Worm (Caenorhabditis elegans) whole organism, L1 larva: ENCODE results near the gene Y62H9A.9.

ENCODE experiments used
- C04F5.9 ChIP-seq: sonication (generic microtip); optimal IDR thresholded peaks from 2 replicates; lab custom pipeline; 2016; ENCODE audit warnings: missing genetic modification characterization, missing compliant biosample characterization
- F16B12.6 ChIP-seq: fragments of 150-350 bp; optimal IDR thresholded peaks from 2 replicates; lab custom pipeline; 2014; ENCODE audit warnings: missing biosample characterization, missing genetic modification characterization
- ama-1 ChIP-seq: fragments of 150-350 bp; optimal IDR thresholded peaks from 2 replicates; lab custom pipeline; 2014
- blmp-1 ChIP-seq: fragments of 150-350 bp; optimal IDR thresholded peaks from 2 replicates; lab custom pipeline; 2014; ENCODE audit warnings: missing biosample characterization, missing genetic modification characterization
- ceh-8 ChIP-seq: fragments of 200-800 bp; sonication (Bioruptor generic); optimal IDR thresholded peaks from 2 replicates; lab custom pipeline; 2018; ENCODE audit warnings: mild to moderate bottlenecking, missing genetic modification characterization, moderate library complexity, missing compliant biosample characterization
- ceh-82 ChIP-seq, 3 experiments: fragments of 150-350 bp in 1 of 3; sonication (generic microtip) in 2 of 3; optimal IDR thresholded peaks; 2 replicates each; lab custom pipeline; 2014 to 2017; ENCODE audit warnings: missing biosample characterization in 3 of 3, missing genetic modification characterization in 3 of 3
- ceh-88 ChIP-seq: fragments of 200-800 bp; sonication (Bioruptor generic); IDR thresholded peaks from 2 replicates; pipeline ENCODE4 v1.3.6; 2022; ENCODE audit warnings: missing genetic modification characterization, missing compliant biosample characterization
- ceh-90 ChIP-seq: sonication (generic microtip); optimal IDR thresholded peaks from 2 replicates; lab custom pipeline; 2016; ENCODE audit warnings: missing genetic modification characterization, missing compliant biosample characterization
- dsc-1 ChIP-seq: sonication (generic microtip); optimal IDR thresholded peaks from 2 replicates; lab custom pipeline; 2016; ENCODE audit warnings: mild to moderate bottlenecking, missing genetic modification characterization, missing compliant biosample characterization
- efl-1 ChIP-seq, 4 experiments: fragments of 150-350 bp; optimal IDR thresholded peaks in 3 of 4; peaks in 1 of 4; 1 replicate in 1 of 4; 2 replicates in 3 of 4; lab custom pipeline; 2014; ENCODE audit warnings: missing biosample characterization in 2 of 4, missing genetic modification characterization in 2 of 4, missing genetic modification reagents in 2 of 4
- efl-3 ChIP-seq: fragments of 200-800 bp; sonication (Bioruptor generic); optimal IDR thresholded peaks from 2 replicates; lab custom pipeline; 2018; ENCODE audit warnings: mild to moderate bottlenecking, missing genetic modification characterization, missing compliant biosample characterization
- ets-5 ChIP-seq: fragments of 200-800 bp; sonication (Bioruptor generic); IDR thresholded peaks from 2 replicates; pipeline ENCODE4 v1.3.6; 2022; ENCODE audit warnings: missing genetic modification characterization, missing compliant biosample characterization
- grh-1 ChIP-seq: fragments of 200-800 bp; sonication (Bioruptor generic); IDR thresholded peaks from 2 replicates; pipeline ENCODE4 v1.3.6; 2022; ENCODE audit warnings: missing genetic modification reagents, missing genetic modification characterization, missing compliant biosample characterization
- hlh-17 ChIP-seq: fragments of 200-800 bp; sonication (Bioruptor generic); optimal IDR thresholded peaks from 2 replicates; lab custom pipeline; 2018; ENCODE audit warnings: missing genetic modification characterization, mild to moderate bottlenecking, missing compliant biosample characterization, moderate library complexity, borderline replicate concordance
- hlh-4 ChIP-seq: sonication (generic microtip); optimal IDR thresholded peaks from 2 replicates; lab custom pipeline; 2016; ENCODE audit warnings: mild to moderate bottlenecking, missing genetic modification characterization, missing compliant biosample characterization
- hpl-2 ChIP-seq: fragments of 150-350 bp; optimal IDR thresholded peaks from 2 replicates; lab custom pipeline; 2014; ENCODE audit warnings: missing biosample characterization, missing genetic modification reagents, missing genetic modification characterization
- irx-1 ChIP-seq: sonication (generic microtip); optimal IDR thresholded peaks from 2 replicates; lab custom pipeline; 2016; ENCODE audit warnings: missing genetic modification characterization, missing compliant biosample characterization
- lin-14 ChIP-seq: fragments of 200-800 bp; sonication (Bioruptor generic); optimal IDR thresholded peaks from 2 replicates; lab custom pipeline; 2018; ENCODE audit warnings: mild to moderate bottlenecking, missing genetic modification characterization, moderate library complexity, missing compliant biosample characterization
- lin-35 ChIP-seq, 2 experiments: fragments of 150-350 bp; optimal IDR thresholded peaks; 2 replicates each; lab custom pipeline; 2014; ENCODE audit warnings: missing biosample characterization in 2 of 2, missing genetic modification characterization in 2 of 2, missing genetic modification reagents in 2 of 2
- lsy-2 ChIP-seq, 2 experiments: fragments of 150-350 bp; optimal IDR thresholded peaks; 2 replicates each; lab custom pipeline; 2014; ENCODE audit warnings: missing biosample characterization in 2 of 2, missing genetic modification characterization in 2 of 2
- nhr-12 ChIP-seq: sonication (generic microtip); optimal IDR thresholded peaks from 2 replicates; lab custom pipeline; 2017; ENCODE audit warnings: missing biosample characterization, missing genetic modification characterization
- nhr-20 ChIP-seq: sonication (generic microtip); optimal IDR thresholded peaks from 2 replicates; lab custom pipeline; 2016; ENCODE audit warnings: mild to moderate bottlenecking, missing genetic modification characterization, missing compliant biosample characterization
- nhr-28 ChIP-seq: fragments of 150-350 bp; optimal IDR thresholded peaks from 2 replicates; lab custom pipeline; 2014; ENCODE audit warnings: missing biosample characterization, missing genetic modification characterization
- nhr-85 ChIP-seq: sonication (generic microtip); peaks from one replicate; lab custom pipeline; 2016; ENCODE audit warnings: missing genetic modification characterization, inconsistent platforms, missing compliant biosample characterization
- pag-3 ChIP-seq: sonication (generic microtip); optimal IDR thresholded peaks from 2 replicates; lab custom pipeline; 2017; ENCODE audit warnings: missing genetic modification characterization, mild to moderate bottlenecking, missing compliant biosample characterization, antibody characterized with exemption, borderline replicate concordance; ENCODE audit not compliant: insufficient read depth
- pax-3 ChIP-seq: fragments of 200-800 bp; sonication (Bioruptor generic); optimal IDR thresholded peaks from 2 replicates; lab custom pipeline; 2018; ENCODE audit warnings: mild to moderate bottlenecking, missing genetic modification characterization, moderate library complexity, missing compliant biosample characterization
- rnt-1 ChIP-seq: sonication (generic microtip); optimal IDR thresholded peaks from 2 replicates; lab custom pipeline; 2016; ENCODE audit warnings: mild to moderate bottlenecking, missing genetic modification characterization, moderate library complexity, missing compliant biosample characterization
- skn-1 ChIP-seq: fragments of 150-350 bp; optimal IDR thresholded peaks from 2 replicates; lab custom pipeline; 2014; ENCODE audit warnings: missing biosample characterization, missing genetic modification characterization
- snpc-4 ChIP-seq: fragments of 150-350 bp; optimal IDR thresholded peaks from 2 replicates; lab custom pipeline; 2014; ENCODE audit warnings: missing biosample characterization, missing genetic modification characterization
- snu-23 ChIP-seq: sonication (generic microtip); optimal IDR thresholded peaks from 2 replicates; lab custom pipeline; 2016; ENCODE audit warnings: missing genetic modification characterization, missing compliant biosample characterization
- unc-62 ChIP-seq: fragments of 150-350 bp; optimal IDR thresholded peaks from 2 replicates; lab custom pipeline; 2014; ENCODE audit warnings: missing biosample characterization, missing genetic modification reagents, missing genetic modification characterization
- unc-86 ChIP-seq: sonication (generic microtip); optimal IDR thresholded peaks from 2 replicates; lab custom pipeline; 2016; ENCODE audit warnings: missing genetic modification characterization, missing compliant biosample characterization
- unc-98 ChIP-seq: fragments of 200-800 bp; sonication (Bioruptor generic); IDR thresholded peaks from 2 replicates; pipeline ENCODE4 v1.3.6; 2022; ENCODE audit warnings: missing genetic modification characterization, missing compliant biosample characterization
- vab-15 ChIP-seq: sonication (generic microtip); optimal IDR thresholded peaks from 2 replicates; lab custom pipeline; 2017; ENCODE audit warnings: missing genotype, mild to moderate bottlenecking, missing genetic modification characterization, missing compliant biosample characterization
- xbp-1 ChIP-seq: sonication (generic microtip); optimal IDR thresholded peaks from 2 replicates; lab custom pipeline; 2016; ENCODE audit warnings: missing genetic modification characterization, missing compliant biosample characterization
- zip-4 ChIP-seq: fragments of 200-800 bp; sonication (Bioruptor generic); optimal IDR thresholded peaks from 2 replicates; lab custom pipeline; 2018; ENCODE audit warnings: mild to moderate bottlenecking, missing genetic modification characterization, moderate library complexity, missing compliant biosample characterization
- ztf-11 ChIP-seq, 2 experiments: sonication (generic microtip); optimal IDR thresholded peaks; 2 replicates each; lab custom pipeline; 2016 to 2017; ENCODE audit warnings: missing genetic modification characterization in 2 of 2, missing biosample characterization in 1 of 2, missing compliant biosample characterization in 1 of 2

Y62H9A.9 gene

ce11 chrX:11924158-11924557 is 26.2 kb upstream of the Y62H9A.9 start, which contains the start of gene F55G7.1 (continued):
- peak; percentile 66 for TF ChIP-seq rnt-1 (tag; lab: Kevin White, UChicago)
- TF ChIP-seq pax-3 (tag; lab: Kevin White, UChicago), result no peak
- no peak for TF ChIP-seq C04F5.9 (tag; lab: Kevin White, UChicago)
- TF ChIP-seq blmp-1 (tag; lab: Kevin White, UChicago), result peak; percentile 32
- TF ChIP-seq hpl-2 (GFP tag; lab: Kevin White, UChicago), result peak; percentile 13
- TF ChIP-seq F16B12.6 (tag; lab: Kevin White, UChicago), result no peak
- TF ChIP-seq snpc-4 (tag; lab: Kevin White, UChicago), result no peak
- peak in 2 of 3 experiments; percentile 17 to 54 for TF ChIP-seq ceh-82 (tag; optimal IDR thresholded peaks at IDR 0.05; lab: Kevin White, UChicago)
- TF ChIP-seq nhr-85, result peak; percentile 75
- peak; percentile 22 for TF ChIP-seq skn-1
- peak; percentile 79 for TF ChIP-seq snu-23 (GFP tag; lab: Kevin White, UChicago)
- TF ChIP-seq xbp-1 (tag; lab: Kevin White, UChicago), result peak; percentile 44
- no peak for TF ChIP-seq ets-5 (GFP tag; lab: Robert Waterston, UW)
- TF ChIP-seq ceh-88 (GFP tag; lab: Robert Waterston, UW), result no peak
- peak; percentile 51 for TF ChIP-seq lin-14 (GFP tag; lab: Kevin White, UChicago)
- peak in 1 of 2 experiments; percentile 67 for TF ChIP-seq lin-35 (GFP tag; optimal IDR thresholded peaks at IDR 0.05; lab: Kevin White, UChicago)
- no peak for TF ChIP-seq vab-15 (tag; lab: Kevin White, UChicago)
- TF ChIP-seq nhr-20 (tag; lab: Kevin White, UChicago), result peak; percentile 52
- TF ChIP-seq efl-1 (optimal IDR thresholded peaks at IDR 0.05; lab: Kevin White, UChicago), result peak; percentile 34 to 37
- peak in 1 of 2 experiments; percentile 72 for TF ChIP-seq efl-1 (GFP tag; optimal IDR thresholded peaks at IDR 0.05 in 1 of 2; lab: Kevin White, UChicago)
- no peak for TF ChIP-seq unc-62
- TF ChIP-seq pag-3 (tag; lab: Kevin White, UChicago), result no peak
- TF ChIP-seq unc-86 (tag; lab: Kevin White, UChicago), result no peak
- no peak for TF ChIP-seq ama-1 (lab: Kevin White, UChicago)
- TF ChIP-seq hlh-17 (GFP tag; lab: Kevin White, UChicago), result no peak
- peak; percentile 32 for TF ChIP-seq irx-1 (tag; lab: Kevin White, UChicago)
- TF ChIP-seq ztf-11 (tag; optimal IDR thresholded peaks at IDR 0.05; lab: Kevin White, UChicago), result no peak
- no peak for TF ChIP-seq nhr-12 (tag; lab: Kevin White, UChicago)
- no peak for TF ChIP-seq ceh-90 (tag; lab: Kevin White, UChicago)
- TF ChIP-seq efl-3, result no peak
- no peak for TF ChIP-seq grh-1 (GFP tag; lab: Robert Waterston, UW)
- TF ChIP-seq zip-4, result peak; percentile 41
- no peak for TF ChIP-seq unc-98

- TF ChIP-seq nhr-28 (tag; lab: Kevin White, UChicago) (no peak), dsc-1 (tag; lab: Kevin White, UChicago) (peak; percentile 72), lin-14 (GFP tag; lab: Kevin White, UChicago) (peak; percentile 22), ceh-8 (GFP tag; lab: Kevin White, UChicago) (peak; percentile 60)
Measured at ce11 chrX:11920723-11921283, 22.9 kb upstream of the Y62H9A.9 start, which contains the start of gene Y62H9A.14. Gene Y62H9A.14, plus strand, starts transcription at chrX:11921233.

- TF ChIP-seq lsy-2 (tag; optimal IDR thresholded peaks at IDR 0.05; lab: Kevin White, UChicago) (no peak), hlh-4 (tag; lab: Kevin White, UChicago) (no peak), irx-1 (tag; lab: Kevin White, UChicago) (no peak), pax-3 (tag; lab: Kevin White, UChicago) (no peak), ceh-90 (tag; lab: Kevin White, UChicago) (no peak), hpl-2 (GFP tag; lab: Kevin White, UChicago) (no peak)
Measured at ce11 chrX:11917994-11918393, 20.1 kb upstream of the Y62H9A.9 start, which contains the start of gene Y62H9A.16. Gene Y62H9A.16, plus strand, starts transcription at chrX:11918294.
